Worm (Caenorhabditis elegans): ENCODE measurements around the gene nhr-3.
A peak's percentile ranks its signal among the peaks of the same experiment; 100 is the strongest.

The nhr-3 gene

ce11 chrX:14561416-14561973 lies 3.2 kb downstream of the nhr-3 start (continued):
- TF ChIP-seq aptf-3 (GFP tag; IDR thresholded peaks at IDR 0.05) = no peak
- TF ChIP-seq rpc-1 (optimal IDR thresholded peaks at IDR 0.05) = no peak
- no peak for TF ChIP-seq rpc-1 (tag; optimal IDR thresholded peaks at IDR 0.05)
- TF ChIP-seq B0336.3 (GFP tag; IDR thresholded peaks at IDR 0.05) = no peak
- no peak for TF ChIP-seq aptf-2 (GFP tag; conservative IDR thresholded peaks at IDR 0.05)
- TF ChIP-seq madf-8 (GFP tag; conservative IDR thresholded peaks at IDR 0.05) = no peak
- peak; percentile 78 for TF ChIP-seq zfh-2 (GFP tag; conservative IDR thresholded peaks at IDR 0.05)
- TF ChIP-seq nhr-90 (tag; optimal IDR thresholded peaks at IDR 0.05) = no peak
- no peak for TF ChIP-seq F49E8.2 (tag; optimal IDR thresholded peaks at IDR 0.05; ENCODE audit: insufficient read depth)
- no peak for TF ChIP-seq nhr-120 (GFP tag; IDR thresholded peaks at IDR 0.05)
- no peak; the same call in 1 of the 2 replicates for TF ChIP-seq hmg-1.2 (GFP tag; IDR thresholded peaks at IDR 0.05)
- no peak for TF ChIP-seq lsy-27 (tag; optimal IDR thresholded peaks at IDR 0.05; ENCODE audit: borderline replicate concordance, insufficient read depth)
- no peak for TF ChIP-seq Y95B8A.8 (GFP tag; IDR thresholded peaks at IDR 0.05)
- TF ChIP-seq dox-1 (GFP tag; IDR thresholded peaks at IDR 0.05) = peak; percentile 64
- no peak for TF ChIP-seq tbx-9 (tag; optimal IDR thresholded peaks at IDR 0.05; ENCODE audit: borderline replicate concordance)
- no peak for TF ChIP-seq bed-2 (GFP tag; IDR thresholded peaks at IDR 0.05)
- no peak for TF ChIP-seq T07F8.4 (tag; optimal IDR thresholded peaks at IDR 0.05)
- peak; percentile 32; the same call in 1 of the 2 replicates for TF ChIP-seq rcor-1 (GFP tag; IDR thresholded peaks at IDR 0.05)
- peak; percentile 61 for TF ChIP-seq nhr-80 (tag; optimal IDR thresholded peaks at IDR 0.05)
- no peak for TF ChIP-seq ceh-79 (tag; optimal IDR thresholded peaks at IDR 0.05)
- TF ChIP-seq Y79H2A.3 (GFP tag; conservative IDR thresholded peaks at IDR 0.05) = no peak
- no peak for TF ChIP-seq hsf-1 (GFP tag; IDR thresholded peaks at IDR 0.05)
- no peak for TF ChIP-seq snpc-4 (GFP tag; optimal IDR thresholded peaks at IDR 0.05)
- TF ChIP-seq snpc-4 (tag; optimal IDR thresholded peaks at IDR 0.05) = peak in 1 of 4 experiments; percentile 12
- peak; percentile 23 for TF ChIP-seq zim-3 (tag; optimal IDR thresholded peaks at IDR 0.05)
- no peak for TF ChIP-seq hmg-20 (GFP tag; IDR thresholded peaks at IDR 0.05)
- no peak for TF ChIP-seq unc-62 (GFP tag; optimal IDR thresholded peaks at IDR 0.05)
- no peak for TF ChIP-seq nfya-2 (GFP tag; IDR thresholded peaks at IDR 0.05)
- TF ChIP-seq Y53G8AR.9 (GFP tag; conservative IDR thresholded peaks at IDR 0.05) = peak; percentile 63
- no peak for TF ChIP-seq mes-4 (tag; optimal IDR thresholded peaks at IDR 0.05)
- TF ChIP-seq D2030.7 (GFP tag; IDR thresholded peaks at IDR 0.05) = no peak

- TF ChIP-seq K11D2.4 (GFP tag; IDR thresholded peaks at IDR 0.05) = 0 out of 2 replicates have a peak, but pooled peaks have one; percentile 36
- no peak for TF ChIP-seq bed-1 (GFP tag; IDR thresholded peaks at IDR 0.05)
- no peak for TF ChIP-seq Y56A3A.18 (GFP tag; IDR thresholded peaks at IDR 0.05)
- peak; percentile 8; the same call in 1 of the 2 replicates for TF ChIP-seq mcd-1 (GFP tag; IDR thresholded peaks at IDR 0.05)
- TF ChIP-seq snpc-1.1 (tag; optimal IDR thresholded peaks at IDR 0.05; ENCODE audit: insufficient read depth) = no peak
- peak; percentile 30; the same call in 1 of the 2 replicates for TF ChIP-seq pbrm-1 (GFP tag; IDR thresholded peaks at IDR 0.05)
- TF ChIP-seq lin-35 (GFP tag; optimal IDR thresholded peaks at IDR 0.05) = peak in 1 of 3 experiments; percentile 63
- TF ChIP-seq sdz-38 (tag; optimal IDR thresholded peaks at IDR 0.05) = no peak
- TF ChIP-seq atf-7 (tag; optimal IDR thresholded peaks at IDR 0.05) = peak; percentile 90
- peak; percentile 48; the same call in 1 of the 2 replicates for TF ChIP-seq ekl-4 (GFP tag; IDR thresholded peaks at IDR 0.05)
- peak; percentile 10 for TF ChIP-seq ceh-27 (GFP tag; optimal IDR thresholded peaks at IDR 0.05)
- no peak for TF ChIP-seq attf-6 (GFP tag; IDR thresholded peaks at IDR 0.05)
- no peak for TF ChIP-seq ama-1 (optimal IDR thresholded peaks at IDR 0.05)
- TF ChIP-seq ama-1 (GFP tag; optimal IDR thresholded peaks at IDR 0.05) = no peak
- no peak for TF ChIP-seq F49E8.2 (tag; optimal IDR thresholded peaks at IDR 0.05; ENCODE audit: insufficient read depth)
- TF ChIP-seq bed-2 (GFP tag; IDR thresholded peaks at IDR 0.05) = no peak
- TF ChIP-seq madf-10 (tag; optimal IDR thresholded peaks at IDR 0.05) = peak; percentile 1
- TF ChIP-seq K12H6.12 (tag; optimal IDR thresholded peaks at IDR 0.05) = peak; percentile 21
- TF ChIP-seq somi-1 (GFP tag; optimal IDR thresholded peaks at IDR 0.05) = peak; percentile 25
These were observed 4.2 kb downstream of the nhr-3 start for ce11 chrX:14562286-14563086.

All from whole organism, young adult.